Fruit fly (Drosophila melanogaster) whole organism, embryonic: ENCODE data around the gene Myo31DF.

Experiments
- BtbVII ChIP-seq: fragments of 200-800 bp; sonication (Bioruptor generic); optimal IDR thresholded peaks from 3 replicates; lab custom pipeline; 2017; ENCODE audit warnings: missing biosample characterization, mild to moderate bottlenecking, missing genetic modification characterization
- CG12769 ChIP-seq: fragments of 200-800 bp; sonication (Bioruptor generic); optimal IDR thresholded peaks from 2 replicates; lab custom pipeline; 2019; ENCODE audit warnings: missing biosample characterization, mild to moderate bottlenecking, missing genetic modification characterization, moderate library complexity
- CG13287 ChIP-seq: fragments of 200-800 bp; sonication (Bioruptor generic); IDR thresholded peaks from 2 replicates; pipeline ENCODE4 v1.3.6; 2022; ENCODE audit warnings: missing biosample characterization, missing genetic modification characterization; ENCODE audit not compliant: partially characterized antibody
- CG14014 ChIP-seq: fragments of 200-800 bp; sonication (Bioruptor generic); IDR thresholded peaks from 2 replicates; pipeline ENCODE4 v1.3.6; 2022; ENCODE audit warnings: missing biosample characterization, missing genetic modification characterization
- CG17568 ChIP-seq: fragments of 200-800 bp; sonication (Bioruptor generic); optimal IDR thresholded peaks from 2 replicates; lab custom pipeline; 2018; ENCODE audit warnings: missing biosample characterization, mild to moderate bottlenecking, missing genetic modification characterization, moderate library complexity
- CG2120 ChIP-seq: fragments of 200-800 bp; sonication (Bioruptor generic); optimal IDR thresholded peaks from 3 replicates; lab custom pipeline; 2016; ENCODE audit warnings: missing biosample characterization, missing genetic modification characterization
- CG2199 ChIP-seq: fragments of 200-800 bp; sonication (Bioruptor generic); IDR thresholded peaks from 3 replicates; pipeline ENCODE4 v1.3.6; 2022; ENCODE audit warnings: missing biosample characterization, missing genetic modification characterization
- CG31224 ChIP-seq: fragments of 200-800 bp; sonication (Bioruptor generic); IDR thresholded peaks from 2 replicates; pipeline ENCODE4 v1.3.6; 2022; ENCODE audit warnings: missing biosample characterization, missing genetic modification characterization
- CG34376 ChIP-seq: fragments of 200-800 bp; sonication (Bioruptor generic); optimal IDR thresholded peaks from 2 replicates; lab custom pipeline; 2018; ENCODE audit warnings: missing biosample characterization, mild to moderate bottlenecking, missing genetic modification characterization
- CG6175 ChIP-seq: fragments of 200-800 bp; sonication (Bioruptor generic); IDR thresholded peaks from 3 replicates; pipeline ENCODE4 v1.3.6; 2022; ENCODE audit warnings: missing biosample characterization, missing genetic modification characterization
- CG8359 ChIP-seq: fragments of 200-800 bp; sonication (Bioruptor generic); optimal IDR thresholded peaks from 2 replicates; lab custom pipeline; 2017; ENCODE audit warnings: missing biosample characterization, mild to moderate bottlenecking, missing genetic modification characterization, borderline replicate concordance
- Elba2 ChIP-seq: fragments of 200-800 bp; sonication (Bioruptor generic); optimal IDR thresholded peaks from 3 replicates; lab custom pipeline; 2016; ENCODE audit warnings: missing biosample characterization, missing genetic modification characterization
- Fer2 ChIP-seq: fragments of 200-800 bp; sonication (Bioruptor generic); optimal IDR thresholded peaks from 2 replicates; lab custom pipeline; 2018; ENCODE audit warnings: missing biosample characterization, mild to moderate bottlenecking, missing genetic modification characterization, moderate library complexity
- GATAe ChIP-seq: fragments of 200-800 bp; sonication (Bioruptor generic); conservative IDR thresholded peaks from 2 replicates; pipeline ENCODE4 v1.3.6; 2022; ENCODE audit warnings: missing biosample characterization, missing genetic modification characterization
- Hey ChIP-seq: fragments of 200-800 bp; sonication (Bioruptor generic); optimal IDR thresholded peaks from 3 replicates; lab custom pipeline; 2018; ENCODE audit warnings: missing biosample characterization, mild to moderate bottlenecking, missing genetic modification characterization
- Hr78 ChIP-seq, 2 experiments: fragments of 200-800 bp in 1 of 2; fragments of >200 bp in 1 of 2; sonication (Bioruptor generic) in 1 of 2; optimal IDR thresholded peaks; 2 replicates each; lab custom pipeline; 2017 to 2019; ENCODE audit warnings: missing biosample characterization in 2 of 2, missing genetic modification characterization in 2 of 2, mild to moderate bottlenecking in 1 of 2, moderate library complexity in 1 of 2
- Med ChIP-seq: fragments of 200-800 bp; sonication (Bioruptor generic); peaks from one replicate; lab custom pipeline; 2016; ENCODE audit warnings: missing biosample characterization, missing genetic modification characterization, mild to moderate bottlenecking, inconsistent platforms, moderate library complexity
- Nf-YA ChIP-seq: fragments of 200-800 bp; sonication (Bioruptor generic); IDR thresholded peaks from 2 replicates; pipeline ENCODE4 v1.3.6; 2022; ENCODE audit warnings: missing biosample characterization, missing genetic modification characterization
- Pdp1 ChIP-seq, 2 experiments: fragments of 200-800 bp; sonication (Bioruptor generic); optimal IDR thresholded peaks; 3 replicates each; lab custom pipeline; 2016; ENCODE audit warnings: missing biosample characterization in 2 of 2, missing genetic modification characterization in 2 of 2, mild to moderate bottlenecking in 1 of 2, moderate library complexity in 1 of 2
- Ravus ChIP-seq: fragments of 200-800 bp; sonication (Bioruptor generic); IDR thresholded peaks from 2 replicates; pipeline ENCODE4 v1.3.6; 2022; ENCODE audit warnings: missing biosample characterization, missing genetic modification characterization
- Vsx1 ChIP-seq: fragments of 200-800 bp; sonication (Bioruptor generic); optimal IDR thresholded peaks from 2 replicates; lab custom pipeline; 2017; ENCODE audit warnings: missing biosample characterization, mild to moderate bottlenecking, missing genetic modification characterization, missing genetic modification reagents
- abd-A ChIP-seq: fragments of 200-800 bp; sonication (Bioruptor generic); optimal IDR thresholded peaks from 3 replicates; lab custom pipeline; 2019; ENCODE audit warnings: missing biosample characterization, mild to moderate bottlenecking, missing genetic modification characterization, moderate library complexity
- chinmo ChIP-seq: fragments of 200-800 bp; sonication (Bioruptor generic); IDR thresholded peaks from 4 replicates; pipeline ENCODE4 v1.3.6; 2022; ENCODE audit warnings: missing biosample characterization, missing genetic modification characterization; ENCODE audit not compliant: partially characterized antibody
- danr ChIP-seq: fragments of 200-800 bp; sonication (Bioruptor generic); IDR thresholded peaks from 2 replicates; pipeline ENCODE4 v1.3.6; 2022; ENCODE audit warnings: missing biosample characterization, missing genetic modification characterization
- exex ChIP-seq: fragments of 200-800 bp; sonication (Bioruptor generic); optimal IDR thresholded peaks from 4 replicates; lab custom pipeline; 2018; ENCODE audit warnings: missing biosample characterization, mild to moderate bottlenecking, missing genetic modification characterization, moderate library complexity
- gem ChIP-seq: fragments of 200-800 bp; sonication (Bioruptor generic); optimal IDR thresholded peaks from 2 replicates; lab custom pipeline; 2019; ENCODE audit warnings: missing biosample characterization, mild to moderate bottlenecking, missing genetic modification characterization, moderate library complexity
- kah ChIP-seq: fragments of 200-800 bp; sonication (Bioruptor generic); optimal IDR thresholded peaks from 2 replicates; lab custom pipeline; 2018; ENCODE audit warnings: missing biosample characterization, mild to moderate bottlenecking, missing genetic modification characterization
- kay ChIP-seq: fragments of 200-800 bp; sonication (Bioruptor generic); optimal IDR thresholded peaks from 2 replicates; lab custom pipeline; 2016; ENCODE audit warnings: missing biosample characterization, missing genetic modification characterization
- lab ChIP-seq: fragments of 200-800 bp; sonication (Bioruptor generic); optimal IDR thresholded peaks from 3 replicates; lab custom pipeline; 2017; ENCODE audit warnings: missing biosample characterization, missing genetic modification characterization, mild to moderate bottlenecking, moderate library complexity, missing genetic modification reagents
- mirr ChIP-seq: fragments of 200-800 bp; sonication (Bioruptor generic); optimal IDR thresholded peaks from 3 replicates; lab custom pipeline; 2018; ENCODE audit warnings: missing biosample characterization, mild to moderate bottlenecking, missing genetic modification characterization
- odd ChIP-seq: fragments of 200-800 bp; sonication (Bioruptor generic); optimal IDR thresholded peaks from 2 replicates; lab custom pipeline; 2017; ENCODE audit warnings: missing biosample characterization, mild to moderate bottlenecking, missing genetic modification characterization
- psq ChIP-seq: fragments of 200-800 bp; sonication (Bioruptor generic); optimal IDR thresholded peaks from 2 replicates; lab custom pipeline; 2017; ENCODE audit warnings: missing biosample characterization, missing genetic modification characterization
- rib ChIP-seq: fragments of 200-800 bp; sonication (Bioruptor generic); IDR thresholded peaks from 2 replicates; pipeline ENCODE4 v1.3.6; 2022; ENCODE audit warnings: missing biosample characterization, missing genetic modification characterization
- sd ChIP-seq: fragments of 200-800 bp; sonication (Bioruptor generic); optimal IDR thresholded peaks from 3 replicates; lab custom pipeline; 2018; ENCODE audit warnings: missing biosample characterization, mild to moderate bottlenecking, missing genetic modification characterization, moderate library complexity
- so ChIP-seq: fragments of 200-800 bp; sonication (Bioruptor generic); IDR thresholded peaks from 3 replicates; pipeline ENCODE4 v1.3.6; 2022; ENCODE audit warnings: missing biosample characterization, missing genetic modification characterization
- sqz ChIP-seq: fragments of 200-800 bp; sonication (Bioruptor generic); optimal IDR thresholded peaks from 3 replicates; lab custom pipeline; 2018; ENCODE audit warnings: missing biosample characterization, mild to moderate bottlenecking, missing genetic modification characterization
- sug ChIP-seq: fragments of 200-800 bp; optimal IDR thresholded peaks from 2 replicates; lab custom pipeline; 2019; ENCODE audit warnings: missing biosample characterization, mild to moderate bottlenecking, missing genetic modification characterization, moderate library complexity

The Myo31DF gene

dm6 chr2L:10503356-10503977 is 3.1 kb downstream of the Myo31DF start:
- TF ChIP-seq CG6175 (GFP tag; lab: Robert Waterston, UW), result 0 out of 3 replicates have a peak, but pooled peaks have one; percentile 12
- 0 out of 2 replicates have a peak, but pooled peaks have one; percentile 27 for TF ChIP-seq rib (GFP tag; lab: Robert Waterston, UW)
- no peak for TF ChIP-seq Elba2 (GFP tag; lab: Kevin White, UChicago)
- peak; percentile 85 for TF ChIP-seq sd (tag; lab: Kevin White, UChicago)
- TF ChIP-seq Fer2 (tag; lab: Kevin White, UChicago), result no peak
- TF ChIP-seq Ravus (GFP tag; lab: Robert Waterston, UW), result no peak
- TF ChIP-seq odd, result no peak
- TF ChIP-seq CG12769 (tag; lab: Kevin White, UChicago), result peak; percentile 28
- TF ChIP-seq chinmo (GFP tag; lab: Robert Waterston, UW), result peak; percentile 69; the same call in 1 of the 4 replicates
- peak in 1 of 2 experiments; percentile 96 for TF ChIP-seq Hr78 (GFP tag; optimal IDR thresholded peaks at IDR 0.05; lab: Kevin White, UChicago)
- peak; percentile 37 for TF ChIP-seq abd-A (tag; lab: Kevin White, UChicago)
- no peak for TF ChIP-seq Vsx1 (GFP tag; lab: Kevin White, UChicago)
- TF ChIP-seq kay (GFP tag; lab: Kevin White, UChicago), result peak; percentile 29
- peak; percentile 34 for TF ChIP-seq BtbVII
- peak; percentile 15; the same call in 1 of the 2 replicates for TF ChIP-seq CG13287 (GFP tag; lab: Robert Waterston, UW)
- 0 out of 3 replicates have a peak, but pooled peaks have one; percentile 43 for TF ChIP-seq so (GFP tag; lab: Robert Waterston, UW)
- TF ChIP-seq CG14014 (GFP tag; lab: Robert Waterston, UW), result 0 out of 2 replicates have a peak, but pooled peaks have one; percentile 23
- no peak for TF ChIP-seq CG8359
- no peak for TF ChIP-seq CG2120 (GFP tag; lab: Kevin White, UChicago)
- peak; percentile 22 for TF ChIP-seq kah
- TF ChIP-seq CG31224 (GFP tag; lab: Robert Waterston, UW), result 0 out of 2 replicates have a peak, but pooled peaks have one; percentile 46

dm6 chr2L:10502862-10503261 is 3.7 kb downstream of the Myo31DF start:
- TF ChIP-seq CG2199 (GFP tag; lab: Robert Waterston, UW) (peak; percentile 50; the same call in 1 of the 3 replicates), psq (GFP tag; lab: Kevin White, UChicago) (no peak), Nf-YA (GFP tag; lab: Robert Waterston, UW) (0 out of 2 replicates have a peak, but pooled peaks have one; percentile 10), exex (peak; percentile 21)

dm6 chr2L:10502244-10502643 is 4.3 kb downstream of the Myo31DF start:
- TF ChIP-seq lab (GFP tag; lab: Kevin White, UChicago), result peak; percentile 15
- TF ChIP-seq CG17568, result peak; percentile 1
- peak; percentile 24 for TF ChIP-seq mirr
- TF ChIP-seq Pdp1 (GFP tag; optimal IDR thresholded peaks at IDR 0.05; lab: Kevin White, UChicago), result peak in 1 of 2 experiments; percentile 94
- TF ChIP-seq chinmo (GFP tag; lab: Robert Waterston, UW), result 0 out of 4 replicates have a peak, but pooled peaks have one; percentile 78
- TF ChIP-seq so (GFP tag; lab: Robert Waterston, UW), result peak; percentile 16; the same call in 1 of the 3 replicates
- peak; percentile 12 for TF ChIP-seq CG34376
- TF ChIP-seq danr, result no peak
- peak; percentile 46; the same call in 1 of the 2 replicates for TF ChIP-seq GATAe (GFP tag; lab: Robert Waterston, UW)
- no peak for TF ChIP-seq gem (tag; lab: Kevin White, UChicago)
- no peak for TF ChIP-seq sqz (GFP tag; lab: Kevin White, UChicago)
- peak; percentile 58 for TF ChIP-seq Med (GFP tag; lab: Kevin White, UChicago)
- TF ChIP-seq sd (tag; lab: Kevin White, UChicago), result peak; percentile 72
- TF ChIP-seq Hey (tag; lab: Kevin White, UChicago), result no peak
- TF ChIP-seq sug, result peak; percentile 11
- peak; percentile 60 for TF ChIP-seq exex
